Worm (Caenorhabditis elegans) whole organism, L1 larva: ENCODE measurements around the gene sinh-1.

Experiments used
- C04F5.9 ChIP-seq: sonication (generic microtip); optimal IDR thresholded peaks from 2 replicates; lab custom pipeline; 2016; ENCODE audit warnings: missing genetic modification characterization, missing compliant biosample characterization
- C16A3.4 ChIP-seq: fragments of 150-350 bp; optimal IDR thresholded peaks from 2 replicates; lab custom pipeline; 2014; ENCODE audit warnings: missing biosample characterization, missing genetic modification characterization
- C34B4.2 ChIP-seq: sonication (generic microtip); optimal IDR thresholded peaks from 2 replicates; lab custom pipeline; 2017; ENCODE audit warnings: mild to moderate bottlenecking, missing genetic modification characterization, missing compliant biosample characterization
- F16B12.6 ChIP-seq: fragments of 150-350 bp; optimal IDR thresholded peaks from 2 replicates; lab custom pipeline; 2014; ENCODE audit warnings: missing biosample characterization, missing genetic modification characterization
- aly-2 ChIP-seq: fragments of 150-350 bp; optimal IDR thresholded peaks from 2 replicates; lab custom pipeline; 2014; ENCODE audit warnings: missing biosample characterization, missing genetic modification characterization
- ama-1 ChIP-seq: fragments of 150-350 bp; optimal IDR thresholded peaks from 2 replicates; lab custom pipeline; 2014
- blmp-1 ChIP-seq: fragments of 150-350 bp; optimal IDR thresholded peaks from 2 replicates; lab custom pipeline; 2014; ENCODE audit warnings: missing biosample characterization, missing genetic modification characterization
- ceh-82 ChIP-seq, 3 experiments: fragments of 150-350 bp in 1 of 3; sonication (generic microtip) in 2 of 3; optimal IDR thresholded peaks; 2 replicates each; lab custom pipeline; 2014 to 2017; ENCODE audit warnings: missing biosample characterization in 3 of 3, missing genetic modification characterization in 3 of 3
- ceh-88 ChIP-seq: fragments of 200-800 bp; sonication (Bioruptor generic); IDR thresholded peaks from 2 replicates; pipeline ENCODE4 v1.3.6; 2022; ENCODE audit warnings: missing genetic modification characterization, missing compliant biosample characterization
- ces-1 ChIP-seq: fragments of 150-350 bp; optimal IDR thresholded peaks from 2 replicates; lab custom pipeline; 2014; ENCODE audit warnings: missing biosample characterization, missing genetic modification reagents, missing genetic modification characterization
- dsc-1 ChIP-seq: sonication (generic microtip); optimal IDR thresholded peaks from 2 replicates; lab custom pipeline; 2016; ENCODE audit warnings: mild to moderate bottlenecking, missing genetic modification characterization, missing compliant biosample characterization
- efl-3 ChIP-seq: fragments of 200-800 bp; sonication (Bioruptor generic); optimal IDR thresholded peaks from 2 replicates; lab custom pipeline; 2018; ENCODE audit warnings: mild to moderate bottlenecking, missing genetic modification characterization, missing compliant biosample characterization
- egl-13 ChIP-seq: sonication (generic microtip); optimal IDR thresholded peaks from 2 replicates; lab custom pipeline; 2016; ENCODE audit warnings: missing genotype, missing genetic modification reagents, missing genetic modification characterization, missing compliant biosample characterization
- egl-27 ChIP-seq, 2 experiments: fragments of 150-350 bp in 1 of 2; sonication (generic microtip); optimal IDR thresholded peaks; 3 replicates each; lab custom pipeline; 2017 to 2018; ENCODE audit warnings: missing biosample characterization in 2 of 2, missing genetic modification characterization in 2 of 2, missing genetic modification reagents in 2 of 2
- elt-2 ChIP-seq: sonication (generic microtip); optimal IDR thresholded peaks from 2 replicates; lab custom pipeline; 2016; ENCODE audit warnings: missing genetic modification characterization, mild to moderate bottlenecking, inconsistent platforms, missing compliant biosample characterization, missing genetic modification reagents
- elt-3 ChIP-seq, 6 experiments: fragments of 150-350 bp in 1 of 6; sonication (generic microtip); optimal IDR thresholded peaks; 2 replicates each; lab custom pipeline; 2017 to 2018; ENCODE audit warnings: missing biosample characterization in 6 of 6, missing genetic modification characterization in 6 of 6, inconsistent platforms in 1 of 6
- ets-5 ChIP-seq: fragments of 200-800 bp; sonication (Bioruptor generic); IDR thresholded peaks from 2 replicates; pipeline ENCODE4 v1.3.6; 2022; ENCODE audit warnings: missing genetic modification characterization, missing compliant biosample characterization
- fkh-10 ChIP-seq: sonication (generic microtip); optimal IDR thresholded peaks from 2 replicates; lab custom pipeline; 2017; ENCODE audit warnings: missing biosample characterization, missing genetic modification reagents, missing genetic modification characterization
- fkh-8 ChIP-seq: sonication (generic microtip); optimal IDR thresholded peaks from 2 replicates; lab custom pipeline; 2016; ENCODE audit warnings: mild to moderate bottlenecking, missing genetic modification characterization, missing compliant biosample characterization
- grh-1 ChIP-seq: fragments of 200-800 bp; sonication (Bioruptor generic); IDR thresholded peaks from 2 replicates; pipeline ENCODE4 v1.3.6; 2022; ENCODE audit warnings: missing genetic modification reagents, missing genetic modification characterization, missing compliant biosample characterization
- hlh-17 ChIP-seq: fragments of 200-800 bp; sonication (Bioruptor generic); optimal IDR thresholded peaks from 2 replicates; lab custom pipeline; 2018; ENCODE audit warnings: missing genetic modification characterization, mild to moderate bottlenecking, missing compliant biosample characterization, moderate library complexity, borderline replicate concordance
- hlh-4 ChIP-seq: sonication (generic microtip); optimal IDR thresholded peaks from 2 replicates; lab custom pipeline; 2016; ENCODE audit warnings: mild to moderate bottlenecking, missing genetic modification characterization, missing compliant biosample characterization
- lin-13 ChIP-seq: fragments of 150-350 bp; optimal IDR thresholded peaks from 2 replicates; lab custom pipeline; 2014; ENCODE audit warnings: missing biosample characterization, missing genetic modification reagents, missing genetic modification characterization
- lin-14 ChIP-seq: fragments of 200-800 bp; sonication (Bioruptor generic); optimal IDR thresholded peaks from 2 replicates; lab custom pipeline; 2018; ENCODE audit warnings: mild to moderate bottlenecking, missing genetic modification characterization, moderate library complexity, missing compliant biosample characterization
- lin-39 ChIP-seq: fragments of 150-350 bp; optimal IDR thresholded peaks from 2 replicates; lab custom pipeline; 2014; ENCODE audit warnings: missing biosample characterization, missing genetic modification reagents, missing genetic modification characterization
- mab-9 ChIP-seq: fragments of 200-800 bp; sonication (Bioruptor generic); IDR thresholded peaks from 2 replicates; pipeline ENCODE4 v1.3.6; 2022; ENCODE audit warnings: missing genetic modification reagents, missing genetic modification characterization, missing compliant biosample characterization
- mdl-1 ChIP-seq, 2 experiments: fragments of 150-350 bp; optimal IDR thresholded peaks; 2 replicates each; lab custom pipeline; 2014 to 2017; ENCODE audit warnings: missing biosample characterization in 2 of 2, missing genetic modification characterization in 2 of 2, inconsistent platforms in 1 of 2
- mef-2 ChIP-seq: fragments of 150-350 bp; optimal IDR thresholded peaks from 2 replicates; lab custom pipeline; 2014; ENCODE audit warnings: missing biosample characterization, missing genetic modification characterization
- mep-1 ChIP-seq: fragments of 150-350 bp; optimal IDR thresholded peaks from 2 replicates; lab custom pipeline; 2014; ENCODE audit warnings: missing biosample characterization, missing genetic modification characterization
- nhr-11 ChIP-seq: fragments of 150-350 bp; optimal IDR thresholded peaks from 2 replicates; lab custom pipeline; 2014; ENCODE audit warnings: missing biosample characterization, missing genetic modification characterization
- nhr-12 ChIP-seq: sonication (generic microtip); optimal IDR thresholded peaks from 2 replicates; lab custom pipeline; 2017; ENCODE audit warnings: missing biosample characterization, missing genetic modification characterization
- nhr-20 ChIP-seq: sonication (generic microtip); optimal IDR thresholded peaks from 2 replicates; lab custom pipeline; 2016; ENCODE audit warnings: mild to moderate bottlenecking, missing genetic modification characterization, missing compliant biosample characterization
- nhr-28 ChIP-seq: fragments of 150-350 bp; optimal IDR thresholded peaks from 2 replicates; lab custom pipeline; 2014; ENCODE audit warnings: missing biosample characterization, missing genetic modification characterization
- nhr-85 ChIP-seq: sonication (generic microtip); peaks from one replicate; lab custom pipeline; 2016; ENCODE audit warnings: missing genetic modification characterization, inconsistent platforms, missing compliant biosample characterization
- nhr-90 ChIP-seq: sonication (generic microtip); optimal IDR thresholded peaks from 2 replicates; lab custom pipeline; 2016; ENCODE audit warnings: mild to moderate bottlenecking, missing genetic modification characterization, missing compliant biosample characterization; ENCODE audit not compliant: poor library complexity
- pag-3 ChIP-seq: sonication (generic microtip); optimal IDR thresholded peaks from 2 replicates; lab custom pipeline; 2017; ENCODE audit warnings: missing genetic modification characterization, mild to moderate bottlenecking, missing compliant biosample characterization, antibody characterized with exemption, borderline replicate concordance; ENCODE audit not compliant: insufficient read depth
- pax-3 ChIP-seq: fragments of 200-800 bp; sonication (Bioruptor generic); optimal IDR thresholded peaks from 2 replicates; lab custom pipeline; 2018; ENCODE audit warnings: mild to moderate bottlenecking, missing genetic modification characterization, moderate library complexity, missing compliant biosample characterization
- pqm-1 ChIP-seq: sonication (generic microtip); optimal IDR thresholded peaks from 3 replicates; lab custom pipeline; 2017; ENCODE audit warnings: missing biosample characterization, missing genetic modification characterization
- rnt-1 ChIP-seq: sonication (generic microtip); optimal IDR thresholded peaks from 2 replicates; lab custom pipeline; 2016; ENCODE audit warnings: mild to moderate bottlenecking, missing genetic modification characterization, moderate library complexity, missing compliant biosample characterization
- skn-1 ChIP-seq: fragments of 150-350 bp; optimal IDR thresholded peaks from 2 replicates; lab custom pipeline; 2014; ENCODE audit warnings: missing biosample characterization, missing genetic modification characterization
- snpc-4 ChIP-seq: fragments of 150-350 bp; optimal IDR thresholded peaks from 2 replicates; lab custom pipeline; 2014; ENCODE audit warnings: missing biosample characterization, missing genetic modification characterization
- snu-23 ChIP-seq: sonication (generic microtip); optimal IDR thresholded peaks from 2 replicates; lab custom pipeline; 2016; ENCODE audit warnings: missing genetic modification characterization, missing compliant biosample characterization
- sptf-1 ChIP-seq: fragments of 150-350 bp; optimal IDR thresholded peaks from 2 replicates; lab custom pipeline; 2014; ENCODE audit warnings: missing biosample characterization, missing genetic modification characterization
- sup-37 ChIP-seq: fragments of 200-800 bp; sonication (Bioruptor generic); optimal IDR thresholded peaks from 2 replicates; lab custom pipeline; 2018; ENCODE audit warnings: mild to moderate bottlenecking, missing genetic modification characterization, missing compliant biosample characterization
- swsn-7 ChIP-seq: sonication (generic microtip); optimal IDR thresholded peaks from 2 replicates; lab custom pipeline; 2016; ENCODE audit warnings: missing genetic modification characterization, missing compliant biosample characterization
- tbx-2 ChIP-seq: sonication (generic microtip); optimal IDR thresholded peaks from 2 replicates; lab custom pipeline; 2016; ENCODE audit warnings: missing genetic modification characterization, missing compliant biosample characterization
- tlp-1 ChIP-seq: fragments of 150-350 bp; optimal IDR thresholded peaks from 2 replicates; lab custom pipeline; 2014; ENCODE audit warnings: missing biosample characterization, missing genetic modification characterization
- unc-130 ChIP-seq: fragments of 150-350 bp; optimal IDR thresholded peaks from 2 replicates; lab custom pipeline; 2017; ENCODE audit warnings: missing biosample characterization, missing genetic modification characterization, inconsistent platforms
- unc-62 ChIP-seq: fragments of 150-350 bp; optimal IDR thresholded peaks from 2 replicates; lab custom pipeline; 2014; ENCODE audit warnings: missing biosample characterization, missing genetic modification reagents, missing genetic modification characterization
- unc-86 ChIP-seq: sonication (generic microtip); optimal IDR thresholded peaks from 2 replicates; lab custom pipeline; 2016; ENCODE audit warnings: missing genetic modification characterization, missing compliant biosample characterization
- vab-15 ChIP-seq: sonication (generic microtip); optimal IDR thresholded peaks from 2 replicates; lab custom pipeline; 2017; ENCODE audit warnings: missing genotype, mild to moderate bottlenecking, missing genetic modification characterization, missing compliant biosample characterization
- zag-1 ChIP-seq: fragments of 150-350 bp; optimal IDR thresholded peaks from 2 replicates; lab custom pipeline; 2014; ENCODE audit warnings: missing biosample characterization, missing genetic modification characterization
- ztf-11 ChIP-seq, 2 experiments: sonication (generic microtip); optimal IDR thresholded peaks; 2 replicates each; lab custom pipeline; 2016 to 2017; ENCODE audit warnings: missing genetic modification characterization in 2 of 2, missing biosample characterization in 1 of 2, missing compliant biosample characterization in 1 of 2
- ztf-4 ChIP-seq: fragments of 150-350 bp; optimal IDR thresholded peaks from 2 replicates; lab custom pipeline; 2014; ENCODE audit warnings: missing biosample characterization, missing genetic modification characterization

The sinh-1 gene

ce11 chrII:12222524-12222923, 5.6 kb upstream of the sinh-1 start:
- TF ChIP-seq pqm-1 (tag; lab: Kevin White, UChicago) (no peak), rnt-1 (tag; lab: Kevin White, UChicago) (peak; percentile 53), elt-3 (tag; optimal IDR thresholded peaks at IDR 0.05; lab: Kevin White, UChicago) (peak in 2 of 6 experiments; percentile 15 to 56), hlh-4 (tag; lab: Kevin White, UChicago) (no peak), mef-2 (no peak), nhr-11 (tag; lab: Kevin White, UChicago) (no peak), ceh-88 (no peak), skn-1 (tag; lab: Kevin White, UChicago) (peak; percentile 72), efl-3 (GFP tag; lab: Kevin White, UChicago) (no peak), unc-62 (no peak), fkh-8 (tag; lab: Kevin White, UChicago) (peak; percentile 77), snu-23 (peak; percentile 92), grh-1 (no peak), ztf-11 (tag; optimal IDR thresholded peaks at IDR 0.05; lab: Kevin White, UChicago) (peak in 1 of 2 experiments; percentile 53), dsc-1 (tag; lab: Kevin White, UChicago) (peak; percentile 75), pax-3 (tag; lab: Kevin White, UChicago) (peak; percentile 36), ama-1 (lab: Kevin White, UChicago) (no peak), pag-3 (tag; lab: Kevin White, UChicago) (no peak), blmp-1 (tag; lab: Kevin White, UChicago) (peak; percentile 47), egl-27 (tag; optimal IDR thresholded peaks at IDR 0.05; lab: Kevin White, UChicago) (peak in 1 of 2 experiments; percentile 10), mab-9 (no peak; the same call in 1 of the 2 replicates), C16A3.4 (peak; percentile 71), vab-15 (no peak), lin-13 (GFP tag; lab: Kevin White, UChicago) (no peak), elt-2 (tag; lab: Kevin White, UChicago) (no peak), nhr-12 (no peak), aly-2 (peak; percentile 26), tlp-1 (no peak), zag-1 (tag; lab: Kevin White, UChicago) (no peak), ces-1 (GFP tag; lab: Kevin White, UChicago) (no peak), ceh-82 (tag; optimal IDR thresholded peaks at IDR 0.05; lab: Kevin White, UChicago) (peak; percentile 50 to 91 (median 71)), hlh-17 (no peak), lin-39 (tag; lab: Kevin White, UChicago) (no peak), egl-13 (tag; lab: Kevin White, UChicago) (peak; percentile 67), mdl-1 (tag; optimal IDR thresholded peaks at IDR 0.05; lab: Kevin White, UChicago) (peak in 1 of 2 experiments; percentile 70), sptf-1 (tag; lab: Kevin White, UChicago) (no peak), unc-86 (tag; lab: Kevin White, UChicago) (peak; percentile 67), F16B12.6 (no peak), nhr-85 (tag; lab: Kevin White, UChicago) (peak; percentile 90), swsn-7 (tag; lab: Kevin White, UChicago) (peak; percentile 81), lin-14 (GFP tag; lab: Kevin White, UChicago) (peak; percentile 98), unc-130 (peak; percentile 72), nhr-20 (peak; percentile 88), sup-37 (peak; percentile 52), ztf-4 (tag; lab: Kevin White, UChicago) (peak; percentile 10), mep-1 (tag; lab: Kevin White, UChicago) (peak; percentile 58), fkh-10 (GFP tag; lab: Kevin White, UChicago) (peak; percentile 42), nhr-28 (no peak), C04F5.9 (tag; lab: Kevin White, UChicago) (no peak), C34B4.2 (tag; lab: Kevin White, UChicago) (no peak), nhr-90 (peak; percentile 54), snpc-4 (tag; lab: Kevin White, UChicago) (peak; percentile 73), ets-5 (GFP tag; lab: Robert Waterston, UW) (no peak), tbx-2 (peak; percentile 79)
